Fruit fly (Drosophila melanogaster) whole organism, embryonic: ENCODE measurements around the gene CG34171.

Experiments
- C15 ChIP-seq: fragments of 200-800 bp; sonication (Bioruptor generic); IDR thresholded peaks from 3 replicates; pipeline ENCODE4 v1.3.6; 2022; ENCODE audit warnings: missing biosample characterization, missing genetic modification characterization
- CG10147 ChIP-seq: fragments of 200-800 bp; sonication (Bioruptor generic); optimal IDR thresholded peaks from 2 replicates; lab custom pipeline; 2019; ENCODE audit warnings: missing biosample characterization, mild to moderate bottlenecking, missing genetic modification characterization, moderate library complexity
- CG12155 ChIP-seq: fragments of 200-800 bp; sonication (Bioruptor generic); optimal IDR thresholded peaks from 3 replicates; lab custom pipeline; 2016; ENCODE audit warnings: missing biosample characterization, missing genetic modification characterization
- CG12942 ChIP-seq: fragments of 200-800 bp; sonication (Bioruptor generic); optimal IDR thresholded peaks from 3 replicates; lab custom pipeline; 2016; ENCODE audit warnings: missing biosample characterization, missing genetic modification characterization
- CG14014 ChIP-seq: fragments of 200-800 bp; sonication (Bioruptor generic); IDR thresholded peaks from 2 replicates; pipeline ENCODE4 v1.3.6; 2022; ENCODE audit warnings: missing biosample characterization, missing genetic modification characterization
- CG1529 ChIP-seq: fragments of 200-800 bp; sonication (Bioruptor generic); optimal IDR thresholded peaks from 3 replicates; lab custom pipeline; 2018; ENCODE audit warnings: missing biosample characterization, missing genetic modification characterization
- CG15514 ChIP-seq: fragments of 200-800 bp; sonication (Bioruptor generic); optimal IDR thresholded peaks from 3 replicates; lab custom pipeline; 2017; ENCODE audit warnings: missing biosample characterization, missing genetic modification characterization, mild to moderate bottlenecking, moderate library complexity, missing genetic modification reagents
- CG1647 ChIP-seq: fragments of 200-800 bp; sonication (Bioruptor generic); optimal IDR thresholded peaks from 3 replicates; lab custom pipeline; 2016; ENCODE audit warnings: missing biosample characterization, missing genetic modification characterization
- CG16779 ChIP-seq: fragments of 200-800 bp; sonication (Bioruptor generic); IDR thresholded peaks from 2 replicates; pipeline ENCODE4 v1.3.6; 2022; ENCODE audit warnings: missing biosample characterization, missing genetic modification characterization
- CG17186 ChIP-seq: fragments of 200-800 bp; sonication (Bioruptor generic); optimal IDR thresholded peaks from 3 replicates; lab custom pipeline; 2017; ENCODE audit warnings: missing biosample characterization, missing genetic modification reagents, missing genetic modification characterization
- CG17829 ChIP-seq: fragments of 200-800 bp; optimal IDR thresholded peaks from 2 replicates; lab custom pipeline; 2019; ENCODE audit warnings: missing biosample characterization, mild to moderate bottlenecking, missing genetic modification characterization, moderate library complexity
- CG2678 ChIP-seq: fragments of 200-800 bp; sonication (Bioruptor generic); optimal IDR thresholded peaks from 3 replicates; lab custom pipeline; 2019; ENCODE audit warnings: missing biosample characterization, mild to moderate bottlenecking, missing genetic modification characterization, moderate library complexity
- CG34422 ChIP-seq: fragments of 200-800 bp; sonication (Bioruptor generic); IDR thresholded peaks from 3 replicates; pipeline ENCODE4 v1.3.6; 2022; ENCODE audit warnings: missing biosample characterization, missing genetic modification characterization
- CG43689 ChIP-seq: fragments of 200-800 bp; sonication (Bioruptor generic); IDR thresholded peaks from 2 replicates; pipeline ENCODE4 v1.3.6; 2022; ENCODE audit warnings: missing biosample characterization, missing genetic modification characterization
- CG4424 ChIP-seq: fragments of 200-800 bp; sonication (Bioruptor generic); optimal IDR thresholded peaks from 3 replicates; lab custom pipeline; 2016; ENCODE audit warnings: missing biosample characterization, missing genetic modification characterization
- CG6654 ChIP-seq: fragments of 200-800 bp; sonication (Bioruptor generic); optimal IDR thresholded peaks from 2 replicates; lab custom pipeline; 2017; ENCODE audit warnings: missing biosample characterization, mild to moderate bottlenecking, missing genetic modification characterization
- CG7839 ChIP-seq: fragments of 200-800 bp; sonication (Bioruptor generic); optimal IDR thresholded peaks from 3 replicates; lab custom pipeline; 2018; ENCODE audit warnings: missing biosample characterization, mild to moderate bottlenecking, missing genetic modification characterization, moderate library complexity
- CG7963 ChIP-seq: fragments of 200-800 bp; sonication (Bioruptor generic); IDR thresholded peaks from 3 replicates; pipeline ENCODE4 v1.3.6; 2022; ENCODE audit warnings: missing biosample characterization, missing genetic modification characterization; ENCODE audit not compliant: partially characterized antibody
- CG7987 ChIP-seq: fragments of 200-800 bp; sonication (Bioruptor generic); optimal IDR thresholded peaks from 2 replicates; lab custom pipeline; 2018; ENCODE audit warnings: missing biosample characterization, mild to moderate bottlenecking, missing genetic modification characterization, moderate library complexity
- D19A ChIP-seq: fragments of 200-800 bp; optimal IDR thresholded peaks from 3 replicates; lab custom pipeline; 2019; ENCODE audit warnings: missing biosample characterization, mild to moderate bottlenecking, missing genetic modification characterization, moderate library complexity
- Dek ChIP-seq: fragments of 200-800 bp; sonication (Bioruptor generic); optimal IDR thresholded peaks from 3 replicates; lab custom pipeline; 2019; ENCODE audit warnings: missing biosample characterization, mild to moderate bottlenecking, missing genetic modification characterization, moderate library complexity
- Eip74EF ChIP-seq, 2 experiments: fragments of 200-800 bp in 1 of 2; fragments of >200 bp in 1 of 2; sonication (Bioruptor generic) in 1 of 2; optimal IDR thresholded peaks; 2 replicates each; lab custom pipeline; 2017 to 2019; ENCODE audit warnings: missing biosample characterization in 2 of 2, missing genetic modification characterization in 2 of 2, mild to moderate bottlenecking in 1 of 2, moderate library complexity in 1 of 2
- Ets65A ChIP-seq: fragments of 200-800 bp; sonication (Bioruptor generic); peaks from one replicate; lab custom pipeline; 2016; ENCODE audit warnings: missing biosample characterization, missing genetic modification characterization
- GATAe ChIP-seq: fragments of 200-800 bp; sonication (Bioruptor generic); conservative IDR thresholded peaks from 2 replicates; pipeline ENCODE4 v1.3.6; 2022; ENCODE audit warnings: missing biosample characterization, missing genetic modification characterization
- HLH54F ChIP-seq: fragments of 200-800 bp; sonication (Bioruptor generic); optimal IDR thresholded peaks from 3 replicates; lab custom pipeline; 2016; ENCODE audit warnings: missing biosample characterization, missing genetic modification characterization
- Hr3 ChIP-seq: fragments of 200-800 bp; sonication (Bioruptor generic); optimal IDR thresholded peaks from 3 replicates; lab custom pipeline; 2016; ENCODE audit warnings: missing biosample characterization, missing genetic modification characterization
- Scr ChIP-seq: fragments of 200-800 bp; sonication (Bioruptor generic); IDR thresholded peaks from 2 replicates; pipeline ENCODE4 v1.3.6; 2022; ENCODE audit warnings: missing biosample characterization, missing genetic modification characterization; ENCODE audit not compliant: partially characterized antibody
- Sox102F ChIP-seq: fragments of 200-800 bp; sonication (Bioruptor generic); optimal IDR thresholded peaks from 2 replicates; lab custom pipeline; 2018; ENCODE audit warnings: missing biosample characterization, mild to moderate bottlenecking, missing genetic modification characterization, moderate library complexity
- Trl ChIP-seq, 3 experiments: fragments of >200 bp in 2 of 3; fragments of 200-800 bp in 1 of 3; sonication (Bioruptor generic) in 1 of 3; optimal IDR thresholded peaks; 2 replicates in 1 of 3; 3 replicates in 2 of 3; lab custom pipeline; 2016 to 2017; ENCODE audit warnings: missing biosample characterization in 1 of 3, missing genetic modification characterization in 1 of 3
- Usf ChIP-seq: fragments of 200-800 bp; sonication (Bioruptor generic); optimal IDR thresholded peaks from 2 replicates; lab custom pipeline; 2017; ENCODE audit warnings: missing genotype, missing biosample characterization, missing genetic modification characterization
- ac ChIP-seq: fragments of 200-800 bp; sonication (Bioruptor generic); optimal IDR thresholded peaks from 3 replicates; lab custom pipeline; 2017; ENCODE audit warnings: missing biosample characterization, mild to moderate bottlenecking, missing genetic modification characterization
- bigmax ChIP-seq: fragments of 200-800 bp; sonication (Bioruptor generic); optimal IDR thresholded peaks from 2 replicates; lab custom pipeline; 2018; ENCODE audit warnings: missing biosample characterization, mild to moderate bottlenecking, missing genetic modification characterization
- caup ChIP-seq: fragments of 200-800 bp; sonication (Bioruptor generic); optimal IDR thresholded peaks from 3 replicates; lab custom pipeline; 2017; ENCODE audit warnings: missing biosample characterization, mild to moderate bottlenecking, missing genetic modification characterization, moderate library complexity; ENCODE audit not compliant: severe bottlenecking
- crp ChIP-seq, 2 experiments: fragments of 200-800 bp; sonication (Bioruptor generic); optimal IDR thresholded peaks; 2 replicates in 1 of 2; 3 replicates in 1 of 2; lab custom pipeline; 2017; ENCODE audit warnings: missing biosample characterization in 2 of 2, missing genetic modification characterization in 2 of 2, mild to moderate bottlenecking in 1 of 2, moderate library complexity in 1 of 2
- dan ChIP-seq: fragments of 200-800 bp; sonication (Bioruptor generic); IDR thresholded peaks from 2 replicates; pipeline ENCODE4 v1.3.6; 2022; ENCODE audit warnings: missing biosample characterization, missing genetic modification characterization
- gcm ChIP-seq: fragments of 200-800 bp; sonication (Bioruptor generic); optimal IDR thresholded peaks from 2 replicates; lab custom pipeline; 2019; ENCODE audit warnings: missing biosample characterization, mild to moderate bottlenecking, missing genetic modification characterization, moderate library complexity
- gcm2 ChIP-seq: fragments of 200-800 bp; sonication (Bioruptor generic); optimal IDR thresholded peaks from 2 replicates; lab custom pipeline; 2016; ENCODE audit warnings: missing biosample characterization, missing genetic modification characterization
- hth ChIP-seq: fragments of >200 bp; optimal IDR thresholded peaks from 2 replicates; lab custom pipeline; 2017; ENCODE audit warnings: inconsistent platforms
- ind ChIP-seq: fragments of 200-800 bp; sonication (Bioruptor generic); optimal IDR thresholded peaks from 3 replicates; lab custom pipeline; 2016; ENCODE audit warnings: missing biosample characterization, missing genetic modification characterization
- kni ChIP-seq: fragments of 200-800 bp; sonication (Bioruptor generic); optimal IDR thresholded peaks from 3 replicates; lab custom pipeline; 2017; ENCODE audit warnings: mild to moderate bottlenecking, missing biosample characterization, missing genetic modification reagents, missing genetic modification characterization
- lbe ChIP-seq: fragments of 200-800 bp; sonication (Bioruptor generic); optimal IDR thresholded peaks from 2 replicates; lab custom pipeline; 2016; ENCODE audit warnings: missing biosample characterization, mild to moderate bottlenecking, missing genetic modification characterization
- nerfin-2 ChIP-seq: fragments of 200-800 bp; sonication (Bioruptor generic); IDR thresholded peaks from 2 replicates; pipeline ENCODE4 v1.3.6; 2022; ENCODE audit warnings: missing biosample characterization, missing genetic modification characterization; ENCODE audit not compliant: partially characterized antibody
- peb ChIP-seq: fragments of 200-800 bp; sonication (Bioruptor generic); IDR thresholded peaks from 2 replicates; pipeline ENCODE4 v1.3.6; 2022; ENCODE audit warnings: missing biosample characterization, missing genetic modification characterization
- pros ChIP-seq: fragments of 200-800 bp; sonication (Bioruptor generic); optimal IDR thresholded peaks from 3 replicates; lab custom pipeline; 2019; ENCODE audit warnings: missing biosample characterization, mild to moderate bottlenecking, missing genetic modification characterization, moderate library complexity
- repo ChIP-seq: fragments of 200-800 bp; sonication (Bioruptor generic); optimal IDR thresholded peaks from 2 replicates; lab custom pipeline; 2016; ENCODE audit warnings: missing biosample characterization, missing genetic modification characterization
- sens-2 ChIP-seq: fragments of 200-800 bp; sonication (Bioruptor generic); IDR thresholded peaks from 2 replicates; pipeline ENCODE4 v1.3.6; 2022; ENCODE audit warnings: missing biosample characterization, missing genetic modification characterization
- sr ChIP-seq: fragments of 200-800 bp; sonication (Bioruptor generic); IDR thresholded peaks from 3 replicates; pipeline ENCODE4 v1.3.6; 2022; ENCODE audit warnings: missing biosample characterization, missing genetic modification characterization
- tin ChIP-seq: fragments of 200-800 bp; sonication (Bioruptor generic); optimal IDR thresholded peaks from 3 replicates; lab custom pipeline; 2016; ENCODE audit warnings: missing biosample characterization, missing genetic modification characterization
- wek ChIP-seq: fragments of 200-800 bp; sonication (Bioruptor generic); optimal IDR thresholded peaks from 3 replicates; lab custom pipeline; 2018; ENCODE audit warnings: missing biosample characterization, mild to moderate bottlenecking, missing genetic modification characterization, moderate library complexity
- zen2 ChIP-seq: fragments of 200-800 bp; sonication (Bioruptor generic); IDR thresholded peaks from 3 replicates; pipeline ENCODE4 v1.3.6; 2022; ENCODE audit warnings: missing biosample characterization, missing genetic modification characterization; ENCODE audit not compliant: partially characterized antibody

The CG34171 gene

DNA sequence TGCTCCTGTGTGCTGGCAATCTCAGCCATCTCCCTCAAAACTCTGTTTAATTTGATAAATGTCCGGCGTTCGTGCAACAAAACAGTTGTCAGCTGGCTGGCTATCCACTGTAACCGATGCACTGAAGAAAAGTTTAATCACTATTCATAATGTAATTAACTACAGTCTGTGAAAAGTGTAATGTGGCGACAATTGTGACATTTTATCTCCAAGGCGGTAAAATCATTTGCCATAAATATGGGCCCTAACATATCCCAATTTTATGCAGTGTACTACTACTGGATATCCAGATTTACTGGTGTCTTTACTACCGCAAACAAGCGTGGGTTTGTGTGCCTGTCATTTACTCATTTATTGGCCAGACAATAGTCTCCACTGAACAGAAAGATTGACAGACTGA is 49.7 kb upstream of the CG34171 start (continued):
- TF ChIP-seq zen2 (GFP tag; lab: Robert Waterston, UW), result no peak
- no peak for TF ChIP-seq Trl (optimal IDR thresholded peaks at IDR 0.05; lab: Kevin White, UChicago)
- TF ChIP-seq Trl (GFP tag; optimal IDR thresholded peaks at IDR 0.05; lab: Kevin White, UChicago), result no peak
- TF ChIP-seq Scr (GFP tag; lab: Robert Waterston, UW), result no peak
- no peak for TF ChIP-seq C15 (GFP tag; lab: Robert Waterston, UW)
- TF ChIP-seq nerfin-2, result no peak
- no peak for TF ChIP-seq GATAe
- no peak for TF ChIP-seq CG43689 (GFP tag; lab: Robert Waterston, UW)
- TF ChIP-seq bigmax (GFP tag; lab: Kevin White, UChicago), result no peak
- TF ChIP-seq D19A, result no peak
- TF ChIP-seq kni (GFP tag; lab: Kevin White, UChicago), result no peak
- peak; percentile 29; the same call in 1 of the 3 replicates for TF ChIP-seq sr
- no peak for TF ChIP-seq CG7987 (GFP tag; lab: Kevin White, UChicago)
- TF ChIP-seq gcm, result no peak
- peak; percentile 15 for TF ChIP-seq CG12155 (GFP tag; lab: Kevin White, UChicago)
- no peak for TF ChIP-seq ac (GFP tag; lab: Kevin White, UChicago)
- TF ChIP-seq CG1529 (GFP tag; lab: Kevin White, UChicago), result peak; percentile 25
- TF ChIP-seq hth (lab: Kevin White, UChicago), result no peak
- TF ChIP-seq CG16779 (GFP tag; lab: Robert Waterston, UW), result no peak
- no peak for TF ChIP-seq CG6654 (GFP tag; lab: Kevin White, UChicago)
- 0 out of 2 replicates have a peak, but pooled peaks have one; percentile 54 for TF ChIP-seq CG14014 (GFP tag; lab: Robert Waterston, UW)
- TF ChIP-seq Sox102F, result peak; percentile 77
- TF ChIP-seq repo, result no peak
- TF ChIP-seq wek (GFP tag; lab: Kevin White, UChicago), result no peak
- TF ChIP-seq CG4424 (GFP tag; lab: Kevin White, UChicago), result no peak
- TF ChIP-seq tin (GFP tag; lab: Kevin White, UChicago), result no peak
- TF ChIP-seq CG17829 (tag; lab: Kevin White, UChicago), result no peak
- TF ChIP-seq Eip74EF (GFP tag; optimal IDR thresholded peaks at IDR 0.05; lab: Kevin White, UChicago), result no peak
- peak; percentile 59 for TF ChIP-seq ind (GFP tag; lab: Kevin White, UChicago)
- no peak for TF ChIP-seq CG15514
- TF ChIP-seq lbe (GFP tag; lab: Kevin White, UChicago), result no peak
- TF ChIP-seq CG17186 (GFP tag; lab: Kevin White, UChicago), result no peak
- no peak for TF ChIP-seq CG10147 (GFP tag; lab: Kevin White, UChicago)
- no peak for TF ChIP-seq pros (GFP tag; lab: Kevin White, UChicago)
- TF ChIP-seq CG12942 (GFP tag; lab: Kevin White, UChicago), result peak; percentile 14
- no peak for TF ChIP-seq Dek (tag; lab: Kevin White, UChicago)
- no peak for TF ChIP-seq caup
- no peak for TF ChIP-seq Ets65A (GFP tag; lab: Kevin White, UChicago)
- no peak for TF ChIP-seq CG1647 (GFP tag; lab: Kevin White, UChicago)
- TF ChIP-seq dan (GFP tag; lab: Robert Waterston, UW), result no peak
- no peak for TF ChIP-seq CG34422 (GFP tag; lab: Robert Waterston, UW)
- peak; percentile 26 for TF ChIP-seq CG7839 (tag; lab: Kevin White, UChicago)
- TF ChIP-seq CG7963 (GFP tag; lab: Robert Waterston, UW), result no peak
- TF ChIP-seq CG2678 (tag; lab: Kevin White, UChicago), result peak; percentile 52
- TF ChIP-seq HLH54F (GFP tag; lab: Kevin White, UChicago), result no peak
- peak; percentile 23; the same call in 1 of the 2 replicates for TF ChIP-seq sens-2 (GFP tag; lab: Robert Waterston, UW)
- no peak for TF ChIP-seq Usf (GFP tag; lab: Kevin White, UChicago)
- no peak for TF ChIP-seq Hr3 (GFP tag; lab: Kevin White, UChicago)
- TF ChIP-seq gcm2 (GFP tag; lab: Kevin White, UChicago), result no peak
- no peak for TF ChIP-seq crp (GFP tag; optimal IDR thresholded peaks at IDR 0.05; lab: Kevin White, UChicago)
- TF ChIP-seq peb, result no peak
